Worm (Caenorhabditis elegans) whole organism, L4 larva: ENCODE data around the gene D1054.1.

Experiments used
- F37D6.2 ChIP-seq: sonication (generic microtip); optimal IDR thresholded peaks from 2 replicates; lab custom pipeline; 2016; ENCODE audit warnings: mild to moderate bottlenecking, missing genetic modification characterization, missing compliant biosample characterization
- cey-2 ChIP-seq: sonication (generic microtip); optimal IDR thresholded peaks from 3 replicates; lab custom pipeline; 2017; ENCODE audit warnings: missing genetic modification characterization, mild to moderate bottlenecking, missing compliant biosample characterization, antibody characterized with exemption, borderline replicate concordance; ENCODE audit not compliant: insufficient read depth
- nhr-237 ChIP-seq: sonication (generic microtip); optimal IDR thresholded peaks from 2 replicates; lab custom pipeline; 2017; ENCODE audit warnings: missing biosample characterization, missing genetic modification characterization

DNA sequence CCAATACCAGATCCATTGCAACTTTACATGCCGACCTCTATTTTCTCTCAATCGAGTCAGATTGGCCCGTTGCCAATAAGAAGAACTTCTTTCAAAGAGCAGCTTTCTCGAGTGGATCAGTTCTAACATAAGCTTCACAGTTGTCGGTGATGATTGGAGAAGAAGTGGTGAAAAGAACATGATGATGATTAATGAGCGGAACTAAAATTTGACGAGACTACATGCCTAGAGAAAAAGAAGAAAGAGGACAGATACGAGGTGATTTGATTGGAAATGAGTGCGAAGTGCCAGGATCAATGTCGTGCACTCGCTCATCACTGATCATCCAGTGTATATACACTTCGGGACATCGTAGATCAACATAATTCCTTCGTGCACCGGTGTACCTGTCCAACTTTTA, 42.4 kb downstream of the D1054.1 start:
- TF ChIP-seq cey-2 (no peak), nhr-237 (no peak), F37D6.2 (no peak)
